Fruit fly (Drosophila melanogaster) whole organism, adult: ENCODE results near the gene CG4842.

ENCODE experiments used
- CG11617 ChIP-seq: fragments of 200-800 bp; sonication (Bioruptor generic); optimal IDR thresholded peaks from 2 replicates; lab custom pipeline; 2017; ENCODE audit warnings: mild to moderate bottlenecking, missing biosample characterization, missing genetic modification reagents, missing genetic modification characterization
- CG1620 ChIP-seq: fragments of 200-800 bp; sonication (Bioruptor generic); optimal IDR thresholded peaks from 2 replicates; lab custom pipeline; 2016; ENCODE audit warnings: missing biosample characterization, missing genetic modification characterization
- CG33017 ChIP-seq: fragments of 200-800 bp; sonication (Bioruptor generic); optimal IDR thresholded peaks from 2 replicates; lab custom pipeline; 2018; ENCODE audit warnings: missing biosample characterization, mild to moderate bottlenecking, missing genetic modification characterization, moderate library complexity
- pad ChIP-seq: fragments of 200-800 bp; sonication (Bioruptor generic); optimal IDR thresholded peaks from 3 replicates; lab custom pipeline; 2017; ENCODE audit warnings: missing biosample characterization, missing genetic modification characterization, mild to moderate bottlenecking, moderate library complexity, missing genetic modification reagents

- TF ChIP-seq pad (GFP tag; lab: Kevin White, UChicago) (no peak), CG33017 (tag; lab: Kevin White, UChicago) (no peak), CG11617 (GFP tag; lab: Kevin White, UChicago) (no peak), CG1620 (no peak)
These were observed 36.6 kb upstream of the CG4842 start, which contains the start of gene retinin for dm6 chr3L:16331633-16332032.
